Worm (Caenorhabditis elegans) whole organism, L4 larva: ENCODE measurements around the gene ins-7.
A peak's percentile ranks its signal among the peaks of the same experiment; 100 is the strongest.

ENCODE experiments used
- F10B5.3 ChIP-seq: sonication (generic microtip); optimal IDR thresholded peaks from 2 replicates; lab custom pipeline; 2016; ENCODE audit warnings: mild to moderate bottlenecking, missing genetic modification characterization, missing compliant biosample characterization
- F37D6.2 ChIP-seq: sonication (generic microtip); optimal IDR thresholded peaks from 2 replicates; lab custom pipeline; 2016; ENCODE audit warnings: mild to moderate bottlenecking, missing genetic modification characterization, missing compliant biosample characterization
- F49E8.2 ChIP-seq: sonication (generic microtip); optimal IDR thresholded peaks from 2 replicates; lab custom pipeline; 2016; ENCODE audit warnings: missing compliant biosample characterization, mild to moderate bottlenecking, missing genetic modification characterization, borderline replicate concordance
- T20F7.1 ChIP-seq: fragments of 200-800 bp; sonication (Bioruptor generic); optimal IDR thresholded peaks from 2 replicates; lab custom pipeline; 2018; ENCODE audit warnings: mild to moderate bottlenecking, missing genetic modification characterization, missing compliant biosample characterization
- T26A8.4 ChIP-seq: fragments of 200-800 bp; sonication (Bioruptor generic); IDR thresholded peaks from 2 replicates; pipeline ENCODE4 v1.3.6; 2022; ENCODE audit warnings: missing genetic modification characterization, missing compliant biosample characterization
- ZK337.2 ChIP-seq: fragments of 200-800 bp; sonication (Bioruptor generic); IDR thresholded peaks from 2 replicates; pipeline ENCODE4 v1.3.6; 2022; ENCODE audit warnings: missing genetic modification reagents, missing genetic modification characterization, missing compliant biosample characterization
- aha-1 ChIP-seq: fragments of 150-350 bp; peaks from one replicate; lab custom pipeline; 2014; ENCODE audit warnings: missing biosample characterization, missing genetic modification characterization
- attf-4 ChIP-seq: sonication (generic microtip); optimal IDR thresholded peaks from 3 replicates; lab custom pipeline; 2017; ENCODE audit warnings: missing biosample characterization, missing genetic modification characterization
- ctbp-1 ChIP-seq: fragments of 200-800 bp; sonication (Bioruptor generic); IDR thresholded peaks from 2 replicates; pipeline ENCODE4 v1.3.6; 2022; ENCODE audit warnings: missing genetic modification reagents, missing genetic modification characterization, missing compliant biosample characterization
- daf-16 ChIP-seq, 3 experiments: sonication (generic microtip); optimal IDR thresholded peaks; 2 replicates each; lab custom pipeline; 2016 to 2017; ENCODE audit warnings: missing genetic modification characterization in 3 of 3, missing genetic modification reagents in 3 of 3, mild to moderate bottlenecking in 2 of 3, missing compliant biosample characterization in 2 of 3, missing biosample characterization in 1 of 3, moderate library complexity in 1 of 3
- daf-19 ChIP-seq: fragments of 200-800 bp; sonication (Bioruptor generic); conservative IDR thresholded peaks from 2 replicates; pipeline ENCODE4 v1.3.6; 2022; ENCODE audit warnings: missing genetic modification characterization, missing compliant biosample characterization
- dmd-6 ChIP-seq: fragments of 200-800 bp; sonication (Bioruptor generic); IDR thresholded peaks from 2 replicates; pipeline ENCODE4 v1.3.6; 2022; ENCODE audit warnings: missing genetic modification reagents, missing genetic modification characterization, missing compliant biosample characterization
- dpl-1 ChIP-seq: fragments of 150-350 bp; optimal IDR thresholded peaks from 2 replicates; lab custom pipeline; 2014; ENCODE audit warnings: missing biosample characterization, missing genetic modification reagents, missing genetic modification characterization
- hlh-11 ChIP-seq: fragments of 200-800 bp; sonication (Bioruptor generic); optimal IDR thresholded peaks from 2 replicates; lab custom pipeline; 2018; ENCODE audit warnings: mild to moderate bottlenecking, missing genetic modification characterization, missing compliant biosample characterization
- hlh-30 ChIP-seq: sonication (generic microtip); optimal IDR thresholded peaks from 2 replicates; lab custom pipeline; 2017; ENCODE audit warnings: antibody characterized with exemption, mild to moderate bottlenecking, missing genetic modification characterization, missing compliant biosample characterization; ENCODE audit not compliant: insufficient read depth
- hmg-1.1 ChIP-seq: fragments of 200-800 bp; sonication (Bioruptor generic); IDR thresholded peaks from 2 replicates; pipeline ENCODE4 v1.3.6; 2022; ENCODE audit warnings: missing genetic modification reagents, missing genetic modification characterization, missing compliant biosample characterization
- jun-1 ChIP-seq: fragments of 150-350 bp; optimal IDR thresholded peaks from 2 replicates; lab custom pipeline; 2014; ENCODE audit warnings: missing biosample characterization, missing genetic modification reagents, missing genetic modification characterization
- lin-15B ChIP-seq: fragments of 150-350 bp; sonication (generic microtip); optimal IDR thresholded peaks from 3 replicates; lab custom pipeline; 2014; ENCODE audit warnings: missing biosample characterization, missing genetic modification characterization
- lin-38 ChIP-seq: fragments of 200-800 bp; sonication (Bioruptor generic); IDR thresholded peaks from 2 replicates; pipeline ENCODE4 v1.3.6; 2022; ENCODE audit warnings: missing genetic modification reagents, missing genetic modification characterization, missing compliant biosample characterization
- lsy-2 ChIP-seq, 2 experiments: fragments of 150-350 bp in 1 of 2; sonication (generic microtip) in 1 of 2; optimal IDR thresholded peaks; 2 replicates each; lab custom pipeline; 2014 to 2017; ENCODE audit warnings: missing biosample characterization in 2 of 2, missing genetic modification characterization in 2 of 2
- madf-9 ChIP-seq: fragments of 200-800 bp; sonication (Bioruptor generic); conservative IDR thresholded peaks from 2 replicates; pipeline ENCODE4 v1.3.6; 2022; ENCODE audit warnings: missing genetic modification reagents, missing genetic modification characterization, missing compliant biosample characterization
- mdl-1 ChIP-seq, 2 experiments: fragments of 150-350 bp in 1 of 2; sonication (generic microtip) in 1 of 2; optimal IDR thresholded peaks; 2 replicates each; lab custom pipeline; 2014 to 2017; ENCODE audit warnings: missing biosample characterization in 2 of 2, missing genetic modification characterization in 2 of 2
- nhr-25 ChIP-seq: sonication (generic microtip); optimal IDR thresholded peaks from 2 replicates; lab custom pipeline; 2017; ENCODE audit warnings: missing genetic modification characterization, mild to moderate bottlenecking, missing compliant biosample characterization, antibody characterized with exemption, moderate library complexity, borderline replicate concordance; ENCODE audit not compliant: insufficient read depth
- nhr-28 ChIP-seq: fragments of 150-350 bp; optimal IDR thresholded peaks from 2 replicates; lab custom pipeline; 2014; ENCODE audit warnings: missing biosample characterization, missing genetic modification characterization
- nhr-42 ChIP-seq: fragments of 200-800 bp; sonication (Bioruptor generic); IDR thresholded peaks from 2 replicates; pipeline ENCODE4 v1.3.6; 2022; ENCODE audit warnings: missing genetic modification characterization, missing compliant biosample characterization
- sdz-12 ChIP-seq: fragments of 200-800 bp; sonication (Bioruptor generic); optimal IDR thresholded peaks from 2 replicates; lab custom pipeline; 2018; ENCODE audit warnings: mild to moderate bottlenecking, missing genetic modification characterization, missing compliant biosample characterization
- skn-1 ChIP-seq: fragments of 150-350 bp; optimal IDR thresholded peaks from 2 replicates; lab custom pipeline; 2014; ENCODE audit warnings: missing biosample characterization, missing genetic modification characterization
- spr-3 ChIP-seq: fragments of 200-800 bp; sonication (Bioruptor generic); optimal IDR thresholded peaks from 2 replicates; lab custom pipeline; 2018; ENCODE audit warnings: mild to moderate bottlenecking, missing genetic modification characterization, missing compliant biosample characterization
- tag-97 ChIP-seq: fragments of 200-800 bp; sonication (Bioruptor generic); IDR thresholded peaks from 2 replicates; pipeline ENCODE4 v1.3.6; 2022; ENCODE audit warnings: missing genetic modification characterization, missing compliant biosample characterization
- unc-62 ChIP-seq, 3 experiments: fragments of 150-350 bp in 1 of 3; sonication (generic microtip); optimal IDR thresholded peaks in 2 of 3; peaks in 1 of 3; 1 replicate in 1 of 3; 2 replicates in 2 of 3; lab custom pipeline; 2014 to 2017; ENCODE audit warnings: missing biosample characterization in 3 of 3, missing genetic modification characterization in 3 of 3, missing genetic modification reagents in 3 of 3, missing genotype in 1 of 3
- zfp-2 ChIP-seq: sonication (generic microtip); optimal IDR thresholded peaks from 2 replicates; lab custom pipeline; 2016; ENCODE audit warnings: mild to moderate bottlenecking, missing genetic modification characterization, missing compliant biosample characterization
- ztf-11 ChIP-seq: fragments of 150-350 bp; optimal IDR thresholded peaks from 2 replicates; lab custom pipeline; 2014; ENCODE audit warnings: missing biosample characterization, missing genetic modification characterization

The ins-7 gene

DNA sequence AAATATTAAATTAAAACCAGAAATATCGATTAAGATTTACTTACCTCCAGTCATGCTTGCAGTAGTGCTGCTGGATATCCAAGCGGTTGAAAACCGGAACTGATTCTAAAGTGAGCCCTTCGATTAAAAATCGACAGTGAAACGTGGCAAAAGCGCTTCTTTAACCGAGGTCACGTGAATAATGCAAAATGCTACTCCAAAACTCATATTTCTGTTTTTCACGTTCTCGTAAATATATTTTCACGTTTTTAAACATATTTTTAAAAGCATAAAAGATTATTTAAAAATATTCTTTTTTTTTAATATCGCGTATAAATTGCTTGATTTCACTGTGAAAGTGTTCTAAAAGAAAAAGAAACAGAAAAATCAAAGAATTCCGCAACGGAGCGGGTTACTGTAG is 26.6 kb upstream of the ins-7 start, which contains the start of gene ant-1.3:
TSS of gene ant-1.3 (minus strand) at position 101 of the 400 bp plus-strand sequence.
- TF ChIP-seq attf-4 (tag; lab: Kevin White, UChicago), result no peak
- no peak for TF ChIP-seq jun-1 (tag; lab: Kevin White, UChicago)
- TF ChIP-seq, all 104 proteins: peak for 0

DNA sequence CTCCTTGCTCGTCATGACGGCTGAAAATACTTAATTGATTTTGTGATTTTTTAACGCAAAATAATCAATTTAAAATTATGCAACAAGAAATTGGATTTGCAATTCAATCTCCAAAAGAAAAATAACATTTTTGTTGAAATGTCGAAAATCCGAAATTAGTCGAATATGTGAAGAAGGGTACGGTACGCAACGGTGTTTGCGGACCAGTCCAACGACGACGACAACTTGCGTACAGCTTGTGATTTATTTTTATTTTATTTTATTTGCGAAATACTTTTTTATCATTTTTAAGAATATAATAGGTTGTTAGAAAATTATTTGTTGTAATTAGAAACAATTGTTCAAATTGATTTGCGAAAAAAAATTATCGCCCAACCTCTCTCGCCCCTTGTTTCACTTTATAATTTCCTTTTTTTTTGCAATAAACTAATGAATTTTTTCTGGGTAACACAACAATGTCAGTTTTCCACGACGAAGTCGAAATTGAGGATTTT is 24.1 kb upstream of the ins-7 start, which contains the start of the genes dcaf-1 and dph-3:
TSS of gene dcaf-1 (minus strand) at position 20 of the 494 bp plus-strand sequence.
TSS of gene dph-3 (plus strand) at position 444 of the 494 bp plus-strand sequence.
- no peak for TF ChIP-seq sdz-12 (GFP tag; lab: Kevin White, UChicago)
- TF ChIP-seq hlh-30 (tag; lab: Kevin White, UChicago), result peak; percentile 82
- TF ChIP-seq dpl-1, result peak; percentile 35
- TF ChIP-seq skn-1 (tag; lab: Kevin White, UChicago), result no peak
- TF ChIP-seq ctbp-1 (GFP tag; lab: Robert Waterston, UW), result no peak
- peak; percentile 1 for TF ChIP-seq nhr-28 (tag; lab: Kevin White, UChicago)
- peak; percentile 23; the same call in 1 of the 2 replicates for TF ChIP-seq lin-38
- no peak for TF ChIP-seq mdl-1 (tag; optimal IDR thresholded peaks at IDR 0.05; lab: Kevin White, UChicago)
- no peak for TF ChIP-seq zfp-2
- TF ChIP-seq lsy-2 (tag; optimal IDR thresholded peaks at IDR 0.05; lab: Kevin White, UChicago), result peak; percentile 80 to 98
- no peak for TF ChIP-seq aha-1 (tag; lab: Kevin White, UChicago)

DNA sequence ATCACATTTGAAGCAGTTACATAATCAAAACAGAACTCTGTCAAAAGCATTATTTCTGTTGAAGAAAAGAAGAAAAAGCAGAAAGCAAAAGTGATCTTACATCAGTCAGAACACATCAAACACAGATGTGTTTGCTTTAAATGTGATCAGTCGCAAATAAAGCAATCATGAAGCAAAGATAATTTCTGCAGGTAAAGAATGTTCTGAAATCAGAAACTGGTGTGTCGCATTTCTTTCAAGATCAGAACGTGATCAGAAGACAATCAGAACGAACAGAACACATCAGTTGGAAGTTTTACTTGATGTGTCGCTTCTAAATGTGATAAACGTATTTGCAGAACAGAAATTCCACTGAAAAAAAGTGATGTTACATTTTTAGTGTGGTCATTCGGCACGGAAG is 16.4 kb upstream of the ins-7 start:
- TF ChIP-seq nhr-28 (tag; lab: Kevin White, UChicago) (peak; percentile 28), ztf-11 (tag; lab: Kevin White, UChicago) (no peak), dmd-6 (GFP tag; lab: Robert Waterston, UW) (peak; percentile 73), F10B5.3 (no peak)
- TF ChIP-seq, all 104 proteins: peak for 2

- TF ChIP-seq unc-62 (GFP tag; optimal IDR thresholded peaks at IDR 0.05 in 1 of 2; lab: Kevin White, UChicago), result peak in 1 of 2 experiments; percentile 91
- TF ChIP-seq unc-62 (tag; optimal IDR thresholded peaks at IDR 0.05; lab: Kevin White, UChicago), result no peak
- TF ChIP-seq lin-15B (tag; lab: Kevin White, UChicago), result no peak
Observed at ce11 chrIV:9697869-9698268, 15.2 kb upstream of the ins-7 start.

DNA sequence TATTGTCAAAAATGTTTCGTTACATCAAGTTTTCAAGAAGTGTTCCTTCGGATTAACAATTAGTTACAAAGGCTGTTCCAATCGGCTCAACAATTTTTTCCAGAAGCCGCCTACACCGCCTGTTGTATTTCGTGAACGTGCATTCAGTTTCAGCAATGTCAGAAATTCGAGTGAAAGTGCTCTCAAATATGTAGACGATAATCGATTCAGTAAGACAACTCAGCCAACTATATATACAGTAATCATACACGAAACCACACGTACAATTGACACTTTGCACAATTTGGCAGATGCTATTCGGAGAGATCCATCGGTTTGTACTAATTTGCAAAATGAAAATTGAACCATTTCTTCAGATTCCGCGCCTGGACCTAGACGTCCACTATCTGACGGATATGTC is 13.9 kb upstream of the ins-7 start:
- TF ChIP-seq aha-1 (tag; lab: Kevin White, UChicago) (peak; percentile 1), unc-62 (GFP tag; optimal IDR thresholded peaks at IDR 0.05 in 1 of 2; lab: Kevin White, UChicago) (peak in 1 of 2 experiments; percentile 99), unc-62 (tag; optimal IDR thresholded peaks at IDR 0.05; lab: Kevin White, UChicago) (no peak), daf-16 (GFP tag; optimal IDR thresholded peaks at IDR 0.05; lab: Kevin White, UChicago) (no peak), daf-16 (tag; optimal IDR thresholded peaks at IDR 0.05; lab: Kevin White, UChicago) (no peak)

DNA sequence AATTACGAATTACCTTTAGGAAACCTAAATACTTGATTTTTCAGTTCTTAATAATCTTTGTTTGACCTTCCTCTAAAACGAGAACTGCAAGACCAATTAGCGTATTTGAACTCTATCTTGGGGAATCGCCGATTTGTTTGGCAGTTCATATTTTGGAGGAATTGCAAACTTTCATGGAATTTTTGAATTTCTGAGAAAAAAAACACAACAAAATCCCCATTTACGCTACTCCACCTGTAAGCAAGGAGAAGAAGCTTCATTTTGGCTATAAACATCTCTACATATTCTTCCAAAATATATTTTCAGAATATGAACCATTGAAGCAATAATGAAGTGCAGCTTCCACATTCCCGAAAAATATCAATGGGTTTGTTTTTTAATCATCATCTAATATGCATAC is 10.2 kb upstream of the ins-7 start, which contains the start of gene twk-9:
TSS of gene twk-9 (plus strand) at position 301 of the 400 bp plus-strand sequence.
- no peak for TF ChIP-seq daf-19 (GFP tag; lab: Robert Waterston, UW)
- TF ChIP-seq nhr-42, result no peak
- TF ChIP-seq, all 104 proteins: peak for 0

- TF ChIP-seq T26A8.4 (GFP tag; lab: Robert Waterston, UW), result no peak
- no peak for TF ChIP-seq F49E8.2
- no peak for TF ChIP-seq hmg-1.1
- no peak for TF ChIP-seq T20F7.1 (GFP tag; lab: Kevin White, UChicago)
- no peak for TF ChIP-seq skn-1 (tag; lab: Kevin White, UChicago)
- no peak for TF ChIP-seq spr-3
- no peak for TF ChIP-seq ZK337.2 (GFP tag; lab: Robert Waterston, UW)
- no peak for TF ChIP-seq madf-9
- no peak for TF ChIP-seq tag-97 (GFP tag; lab: Robert Waterston, UW)
- no peak for TF ChIP-seq F37D6.2
- TF ChIP-seq sdz-12 (GFP tag; lab: Kevin White, UChicago), result no peak
- TF ChIP-seq hlh-11, result no peak
- no peak for TF ChIP-seq nhr-25 (tag; lab: Kevin White, UChicago)
Observed at ce11 chrIV:9690644-9691043, 8.0 kb upstream of the ins-7 start, which contains the start of gene sdz-36. TSS of gene sdz-36 (plus strand) at chrIV:9690944.
